Fruit fly (Drosophila melanogaster): Measurements from ENCODE around the gene sd.

DNA sequence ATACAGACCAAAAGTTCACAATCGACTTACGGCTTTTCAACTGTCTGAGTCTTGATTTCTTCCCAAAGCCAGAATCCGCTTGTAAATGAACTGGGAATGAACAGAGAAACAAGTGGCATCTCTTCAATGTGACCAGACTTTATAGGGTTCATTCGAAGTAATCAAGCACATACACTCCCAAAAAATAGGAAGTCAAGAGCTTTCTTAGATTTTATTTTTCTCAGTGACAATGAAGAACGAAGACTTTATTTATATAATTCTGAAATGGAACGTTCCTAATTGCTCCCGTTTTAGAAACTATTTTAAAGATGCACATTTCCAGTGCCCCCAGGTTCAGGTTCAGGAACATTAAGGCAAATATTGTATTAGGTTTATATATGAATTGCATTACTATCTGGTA, 3.7 kb downstream of the sd start:
- TF ChIP-seq Dll (optimal IDR thresholded peaks at IDR 0.05): no peak
- TF ChIP-seq pan (optimal IDR thresholded peaks at IDR 0.05): no peak
- no peak for TF ChIP-seq CG8478 (optimal IDR thresholded peaks at IDR 0.05)

Measured in whole organism.